Worm (Caenorhabditis elegans) whole organism, L2 larva: ENCODE results near the gene ZK185.1.

Experiments used
- ceh-16 ChIP-seq: fragments of 150-350 bp; optimal IDR thresholded peaks from 2 replicates; lab custom pipeline; 2014; ENCODE audit warnings: missing biosample characterization, missing genetic modification characterization
- egl-27 ChIP-seq: sonication (generic microtip); optimal IDR thresholded peaks from 3 replicates; lab custom pipeline; 2017; ENCODE audit warnings: missing biosample characterization, missing genetic modification reagents, missing genetic modification characterization
- elt-1 ChIP-seq: fragments of 150-350 bp; optimal IDR thresholded peaks from 2 replicates; lab custom pipeline; 2014; ENCODE audit warnings: missing biosample characterization, missing genetic modification characterization
- elt-3 ChIP-seq: sonication (generic microtip); optimal IDR thresholded peaks from 2 replicates; lab custom pipeline; 2017; ENCODE audit warnings: missing biosample characterization, missing genetic modification characterization
- lin-13 ChIP-seq: fragments of 150-350 bp; optimal IDR thresholded peaks from 2 replicates; lab custom pipeline; 2014; ENCODE audit warnings: missing biosample characterization, missing genetic modification reagents, missing genetic modification characterization
- lsy-2 ChIP-seq, 2 experiments: fragments of 150-350 bp in 1 of 2; sonication (generic microtip) in 1 of 2; optimal IDR thresholded peaks; 2 replicates each; lab custom pipeline; 2014 to 2017; ENCODE audit warnings: missing biosample characterization in 2 of 2, missing genetic modification characterization in 2 of 2
- nhr-11 ChIP-seq: fragments of 150-350 bp; optimal IDR thresholded peaks from 2 replicates; lab custom pipeline; 2014; ENCODE audit warnings: missing biosample characterization, missing genetic modification characterization
- nhr-25 ChIP-seq: fragments of 150-350 bp; sonication (generic microtip); optimal IDR thresholded peaks from 3 replicates; lab custom pipeline; 2014; ENCODE audit warnings: missing biosample characterization, missing genetic modification characterization
- sma-9 ChIP-seq, 2 experiments: fragments of 150-350 bp in 1 of 2; sonication (generic microtip) in 1 of 2; optimal IDR thresholded peaks; 2 replicates each; lab custom pipeline; 2014 to 2016; ENCODE audit warnings: missing genetic modification characterization in 2 of 2, mild to moderate bottlenecking in 1 of 2, missing biosample characterization in 1 of 2, missing compliant biosample characterization in 1 of 2, missing genetic modification reagents in 1 of 2, moderate library complexity in 1 of 2
- zag-1 ChIP-seq: fragments of 150-350 bp; optimal IDR thresholded peaks from 2 replicates; lab custom pipeline; 2014; ENCODE audit warnings: missing biosample characterization, missing genetic modification characterization
- ztf-4 ChIP-seq: fragments of 150-350 bp; optimal IDR thresholded peaks from 2 replicates; lab custom pipeline; 2014; ENCODE audit warnings: missing biosample characterization, missing genetic modification characterization

- TF ChIP-seq nhr-25 = no peak
- TF ChIP-seq ceh-16 (tag; lab: Kevin White, UChicago) = no peak
- no peak for TF ChIP-seq egl-27 (tag; lab: Kevin White, UChicago)
- TF ChIP-seq lin-13 (GFP tag; lab: Kevin White, UChicago) = no peak
- no peak for TF ChIP-seq nhr-11 (tag; lab: Kevin White, UChicago)
- no peak for TF ChIP-seq lsy-2 (tag; optimal IDR thresholded peaks at IDR 0.05; lab: Kevin White, UChicago)
- no peak for TF ChIP-seq sma-9 (GFP tag; optimal IDR thresholded peaks at IDR 0.05; lab: Kevin White, UChicago)
- TF ChIP-seq sma-9 (tag; optimal IDR thresholded peaks at IDR 0.05; lab: Kevin White, UChicago) = no peak
- TF ChIP-seq elt-3 (tag; lab: Kevin White, UChicago) = no peak
- no peak for TF ChIP-seq elt-1 (tag; lab: Kevin White, UChicago)
- TF ChIP-seq ztf-4 = no peak
- no peak for TF ChIP-seq zag-1 (tag; lab: Kevin White, UChicago)
These were observed 48.5 kb downstream of the ZK185.1 start, which contains the start of gene F19C7.3 for ce11 chrIV:4596824-4597223.
